Worm (Caenorhabditis elegans): ENCODE measurements around the gene Y46G5A.18.

Gene Y46G5A.18

ce11 chrII:12805161-12805560 is at the start of gene Y46G5A.18, which contains the start of gene Y46G5A.47:
Y46G5A.18 (minus strand) TSS chrII:12805261.
Y46G5A.47 (minus strand) TSS chrII:12805306.
- no peak for TF ChIP-seq unc-62 (GFP tag; optimal IDR thresholded peaks at IDR 0.05)

- TF ChIP-seq unc-62 (GFP tag; optimal IDR thresholded peaks at IDR 0.05), result no peak
Measured at ce11 chrII:12850129-12850528, 45.1 kb upstream of the Y46G5A.18 start, which contains the start of gene Y46G5A.28. Y46G5A.28 (plus strand) TSS chrII:12850429.

- no peak for TF ChIP-seq unc-62 (GFP tag; optimal IDR thresholded peaks at IDR 0.05)
Measured at ce11 chrII:12847736-12848135, 42.7 kb upstream of the Y46G5A.18 start, which contains the start of gene pes-10. pes-10 (minus strand) TSS chrII:12847836.

ce11 chrII:12840057-12840456 is 35.0 kb upstream of the Y46G5A.18 start, which contains the start of gene lgc-35:
lgc-35 (minus strand) TSS chrII:12840157.
- TF ChIP-seq unc-62 (GFP tag; optimal IDR thresholded peaks at IDR 0.05), result no peak

ce11 chrII:12830347-12830746 is 25.3 kb upstream of the Y46G5A.18 start, which contains the start of gene bcmo-1:
bcmo-1 (plus strand) TSS chrII:12830676.
- TF ChIP-seq unc-62 (GFP tag; optimal IDR thresholded peaks at IDR 0.05), result no peak

- no peak for TF ChIP-seq unc-62 (GFP tag; optimal IDR thresholded peaks at IDR 0.05)
Measured at ce11 chrII:12828863-12829262, 23.8 kb upstream of the Y46G5A.18 start, which contains the start of gene Y46G5A.23. Y46G5A.23 (minus strand) TSS chrII:12828963.

- no peak for TF ChIP-seq unc-62 (GFP tag; optimal IDR thresholded peaks at IDR 0.05)
Measured at ce11 chrII:12826752-12827151, 21.7 kb upstream of the Y46G5A.18 start, which contains the start of gene Y46G5A.38. Y46G5A.38 (plus strand) TSS chrII:12827052.

- TF ChIP-seq unc-62 (GFP tag; optimal IDR thresholded peaks at IDR 0.05), result no peak
Measured at ce11 chrII:12824463-12824862, 19.4 kb upstream of the Y46G5A.18 start.

ce11 chrII:12823437-12823836 is 18.4 kb upstream of the Y46G5A.18 start, which contains the start of gene Y46G5A.36:
Y46G5A.36 (plus strand) TSS chrII:12823679.
- no peak for TF ChIP-seq unc-62 (GFP tag; optimal IDR thresholded peaks at IDR 0.05)

- TF ChIP-seq unc-62 (GFP tag; optimal IDR thresholded peaks at IDR 0.05), result no peak
Measured at ce11 chrII:12819979-12820378, 14.9 kb upstream of the Y46G5A.18 start.

ce11 chrII:12818488-12818887 is 13.4 kb upstream of the Y46G5A.18 start, which contains the start of gene Y46G5A.22:
Y46G5A.22 (minus strand) TSS chrII:12818588.
- TF ChIP-seq unc-62 (GFP tag; optimal IDR thresholded peaks at IDR 0.05), result no peak

ce11 chrII:12816412-12817146 is 11.5 kb upstream of the Y46G5A.18 start, which contains the start of gene acl-7:
acl-7 (minus strand) TSS chrII:12816462.
- TF ChIP-seq unc-62 (GFP tag; optimal IDR thresholded peaks at IDR 0.05), result no peak

- TF ChIP-seq unc-62 (GFP tag; optimal IDR thresholded peaks at IDR 0.05), result no peak
Measured at ce11 chrII:12813253-12813652, 8.2 kb upstream of the Y46G5A.18 start.

ce11 chrII:12810709-12811108 is 5.6 kb upstream of the Y46G5A.18 start, which contains the start of gene Y46G5A.20:
Y46G5A.20 (plus strand) TSS chrII:12811009.
- TF ChIP-seq unc-62 (GFP tag; optimal IDR thresholded peaks at IDR 0.05), result no peak

- TF ChIP-seq unc-62 (GFP tag; optimal IDR thresholded peaks at IDR 0.05), result no peak
Measured at ce11 chrII:12809725-12810124, 4.7 kb upstream of the Y46G5A.18 start.

- no peak for TF ChIP-seq unc-62 (GFP tag; optimal IDR thresholded peaks at IDR 0.05)
Measured at ce11 chrII:12808746-12809145, 3.7 kb upstream of the Y46G5A.18 start.
